Fruit fly (Drosophila melanogaster) whole organism, embryonic: ENCODE data around the gene CG5966.

Source experiments
- CG10543 ChIP-seq: fragments of 200-800 bp; sonication (Bioruptor generic); optimal IDR thresholded peaks from 3 replicates; lab custom pipeline; 2017; ENCODE audit warnings: missing biosample characterization, mild to moderate bottlenecking, missing genetic modification characterization, moderate library complexity
- CG11398 ChIP-seq: fragments of 200-800 bp; sonication (Bioruptor generic); optimal IDR thresholded peaks from 2 replicates; lab custom pipeline; 2016; ENCODE audit warnings: missing biosample characterization, missing genetic modification characterization
- CG11723 ChIP-seq: fragments of 200-800 bp; sonication (Bioruptor generic); optimal IDR thresholded peaks from 2 replicates; lab custom pipeline; 2017; ENCODE audit warnings: missing biosample characterization, mild to moderate bottlenecking, missing genetic modification characterization
- CG12071 ChIP-seq: fragments of 200-800 bp; sonication (Bioruptor generic); optimal IDR thresholded peaks from 3 replicates; lab custom pipeline; 2018; ENCODE audit warnings: missing biosample characterization, mild to moderate bottlenecking, missing genetic modification characterization
- CG12299 ChIP-seq: fragments of 200-800 bp; sonication (Bioruptor generic); optimal IDR thresholded peaks from 2 replicates; lab custom pipeline; 2018; ENCODE audit warnings: missing biosample characterization, mild to moderate bottlenecking, missing genetic modification characterization
- CG13424 ChIP-seq: fragments of 200-800 bp; sonication (Bioruptor generic); optimal IDR thresholded peaks from 2 replicates; lab custom pipeline; 2019; ENCODE audit warnings: missing biosample characterization, mild to moderate bottlenecking, missing genetic modification characterization, moderate library complexity
- CG13894 ChIP-seq: fragments of 200-800 bp; sonication (Bioruptor generic); optimal IDR thresholded peaks from 3 replicates; lab custom pipeline; 2018; ENCODE audit warnings: missing biosample characterization, mild to moderate bottlenecking, missing genetic modification characterization, moderate library complexity
- CG14667 ChIP-seq: fragments of 200-800 bp; sonication (Bioruptor generic); IDR thresholded peaks from 2 replicates; pipeline ENCODE4 v1.3.6; 2022; ENCODE audit warnings: missing biosample characterization, missing genetic modification characterization
- CG14965 ChIP-seq: fragments of 200-800 bp; sonication (Bioruptor generic); optimal IDR thresholded peaks from 2 replicates; lab custom pipeline; 2016; ENCODE audit warnings: missing biosample characterization, missing genetic modification characterization, borderline replicate concordance
- CG17359 ChIP-seq: fragments of 200-800 bp; sonication (Bioruptor generic); optimal IDR thresholded peaks from 3 replicates; lab custom pipeline; 2018; ENCODE audit warnings: missing biosample characterization, mild to moderate bottlenecking, missing genetic modification characterization, moderate library complexity
- CG17361 ChIP-seq: fragments of 200-800 bp; sonication (Bioruptor generic); IDR thresholded peaks from 3 replicates; pipeline ENCODE4 v1.3.6; 2022; ENCODE audit warnings: missing biosample characterization, missing genetic modification characterization
- CG18619 ChIP-seq: fragments of 200-800 bp; sonication (Bioruptor generic); optimal IDR thresholded peaks from 3 replicates; lab custom pipeline; 2017; ENCODE audit warnings: missing biosample characterization, mild to moderate bottlenecking, missing genetic modification characterization
- CG2120 ChIP-seq: fragments of 200-800 bp; sonication (Bioruptor generic); optimal IDR thresholded peaks from 3 replicates; lab custom pipeline; 2016; ENCODE audit warnings: missing biosample characterization, missing genetic modification characterization
- CG2199 ChIP-seq: fragments of 200-800 bp; sonication (Bioruptor generic); IDR thresholded peaks from 3 replicates; pipeline ENCODE4 v1.3.6; 2022; ENCODE audit warnings: missing biosample characterization, missing genetic modification characterization
- CG4617 ChIP-seq: fragments of 200-800 bp; sonication (Bioruptor generic); optimal IDR thresholded peaks from 3 replicates; lab custom pipeline; 2016; ENCODE audit warnings: missing biosample characterization, missing genetic modification characterization, borderline replicate concordance
- CG7839 ChIP-seq: fragments of 200-800 bp; sonication (Bioruptor generic); optimal IDR thresholded peaks from 3 replicates; lab custom pipeline; 2018; ENCODE audit warnings: missing biosample characterization, mild to moderate bottlenecking, missing genetic modification characterization, moderate library complexity
- CG7928 ChIP-seq: fragments of 200-800 bp; sonication (Bioruptor generic); optimal IDR thresholded peaks from 2 replicates; lab custom pipeline; 2017; ENCODE audit warnings: missing biosample characterization, mild to moderate bottlenecking, missing genetic modification characterization
- CG7963 ChIP-seq: fragments of 200-800 bp; sonication (Bioruptor generic); IDR thresholded peaks from 3 replicates; pipeline ENCODE4 v1.3.6; 2022; ENCODE audit warnings: missing biosample characterization, missing genetic modification characterization; ENCODE audit not compliant: partially characterized antibody
- CG8290 ChIP-seq, 3 experiments: fragments of 200-800 bp; sonication (Bioruptor generic); optimal IDR thresholded peaks; 2 replicates each; lab custom pipeline; 2016 to 2019; ENCODE audit warnings: missing biosample characterization in 3 of 3, missing genetic modification characterization in 3 of 3, mild to moderate bottlenecking in 2 of 3, moderate library complexity in 1 of 3
- Deaf1 ChIP-seq: fragments of 200-800 bp; optimal IDR thresholded peaks from 3 replicates; lab custom pipeline; 2019; ENCODE audit warnings: missing biosample characterization, mild to moderate bottlenecking, missing genetic modification characterization, moderate library complexity
- Doc2 ChIP-seq: fragments of 200-800 bp; sonication (Bioruptor generic); IDR thresholded peaks from 2 replicates; pipeline ENCODE4 v1.3.6; 2022; ENCODE audit warnings: missing biosample characterization, missing genetic modification characterization
- Dp ChIP-seq: fragments of 200-800 bp; sonication (Bioruptor generic); optimal IDR thresholded peaks from 2 replicates; lab custom pipeline; 2018; ENCODE audit warnings: missing biosample characterization, mild to moderate bottlenecking, missing genetic modification characterization, moderate library complexity
- Dref ChIP-seq: fragments of 200-800 bp; sonication (Bioruptor generic); IDR thresholded peaks from 2 replicates; pipeline ENCODE4 v1.3.6; 2022; ENCODE audit warnings: missing biosample characterization, missing genetic modification characterization
- ERR ChIP-seq: fragments of 200-800 bp; sonication (Bioruptor generic); optimal IDR thresholded peaks from 2 replicates; lab custom pipeline; 2016; ENCODE audit warnings: missing biosample characterization, missing genetic modification characterization
- Ets65A ChIP-seq: fragments of 200-800 bp; sonication (Bioruptor generic); peaks from one replicate; lab custom pipeline; 2016; ENCODE audit warnings: missing biosample characterization, missing genetic modification characterization
- HHEX ChIP-seq: fragments of 200-800 bp; sonication (Bioruptor generic); optimal IDR thresholded peaks from 3 replicates; lab custom pipeline; 2017; ENCODE audit warnings: missing biosample characterization, mild to moderate bottlenecking, missing genetic modification characterization, missing genetic modification reagents
- NFAT ChIP-seq: fragments of 200-800 bp; sonication (Bioruptor generic); IDR thresholded peaks from 2 replicates; pipeline ENCODE4 v1.3.6; 2022; ENCODE audit warnings: missing biosample characterization, missing genetic modification characterization
- NfI ChIP-seq: fragments of 200-800 bp; sonication (Bioruptor generic); optimal IDR thresholded peaks from 3 replicates; lab custom pipeline; 2018; ENCODE audit warnings: missing biosample characterization, mild to moderate bottlenecking, missing genetic modification characterization, moderate library complexity
- Rfx ChIP-seq: fragments of 200-800 bp; sonication (Bioruptor generic); IDR thresholded peaks from 2 replicates; pipeline ENCODE4 v1.3.6; 2022; ENCODE audit warnings: missing biosample characterization, missing genetic modification characterization
- Side ChIP-seq: fragments of 200-800 bp; sonication (Bioruptor generic); optimal IDR thresholded peaks from 2 replicates; lab custom pipeline; 2016; ENCODE audit warnings: missing biosample characterization, missing genetic modification characterization
- Sry-δ ChIP-seq: fragments of 200-800 bp; sonication (Bioruptor generic); optimal IDR thresholded peaks from 2 replicates; lab custom pipeline; 2016; ENCODE audit warnings: missing biosample characterization, missing genetic modification characterization
- Xrp1 ChIP-seq: fragments of 200-800 bp; sonication (Bioruptor generic); IDR thresholded peaks from 2 replicates; pipeline ENCODE4 v1.3.6; 2022; ENCODE audit warnings: missing biosample characterization, missing genetic modification characterization
- ase ChIP-seq: fragments of 200-800 bp; sonication (Bioruptor generic); IDR thresholded peaks from 3 replicates; pipeline ENCODE4 v1.3.6; 2022; ENCODE audit warnings: missing biosample characterization, missing genetic modification characterization
- ato ChIP-seq: fragments of 200-800 bp; sonication (Bioruptor generic); IDR thresholded peaks from 2 replicates; pipeline ENCODE4 v1.3.6; 2022; ENCODE audit warnings: missing biosample characterization, missing genetic modification characterization; ENCODE audit not compliant: partially characterized antibody
- cad ChIP-seq: fragments of >200 bp; optimal IDR thresholded peaks from 2 replicates; lab custom pipeline; 2017; ENCODE audit warnings: missing biosample characterization, missing genetic modification characterization
- chm ChIP-seq: fragments of 200-800 bp; sonication (Bioruptor generic); IDR thresholded peaks from 2 replicates; pipeline ENCODE4 v1.3.6; 2022; ENCODE audit warnings: missing biosample characterization, missing genetic modification characterization
- dmrt99B ChIP-seq: fragments of 200-800 bp; sonication (Bioruptor generic); optimal IDR thresholded peaks from 2 replicates; lab custom pipeline; 2018; ENCODE audit warnings: missing biosample characterization, mild to moderate bottlenecking, missing genetic modification characterization, moderate library complexity
- fru ChIP-seq: fragments of >200 bp; optimal IDR thresholded peaks from 2 replicates; lab custom pipeline; 2017
- gcm ChIP-seq: fragments of 200-800 bp; sonication (Bioruptor generic); optimal IDR thresholded peaks from 2 replicates; lab custom pipeline; 2019; ENCODE audit warnings: missing biosample characterization, mild to moderate bottlenecking, missing genetic modification characterization, moderate library complexity
- insv ChIP-seq, 2 experiments: fragments of 200-800 bp; sonication (Bioruptor generic); optimal IDR thresholded peaks; 3 replicates each; lab custom pipeline; 2016 to 2018; ENCODE audit warnings: missing biosample characterization in 2 of 2, missing genetic modification characterization in 2 of 2
- kah ChIP-seq: fragments of 200-800 bp; sonication (Bioruptor generic); optimal IDR thresholded peaks from 2 replicates; lab custom pipeline; 2018; ENCODE audit warnings: missing biosample characterization, mild to moderate bottlenecking, missing genetic modification characterization
- ken ChIP-seq: fragments of 200-800 bp; sonication (Bioruptor generic); IDR thresholded peaks from 3 replicates; pipeline ENCODE4 v1.3.6; 2022; ENCODE audit warnings: missing biosample characterization, missing genetic modification characterization
- mam ChIP-seq: fragments of 200-800 bp; sonication (Bioruptor generic); optimal IDR thresholded peaks from 3 replicates; lab custom pipeline; 2016; ENCODE audit warnings: missing biosample characterization, missing genetic modification characterization
- oc ChIP-seq: fragments of 200-800 bp; sonication (Bioruptor generic); optimal IDR thresholded peaks from 2 replicates; lab custom pipeline; 2018; ENCODE audit warnings: missing biosample characterization, mild to moderate bottlenecking, missing genetic modification characterization, moderate library complexity
- peb ChIP-seq: fragments of 200-800 bp; sonication (Bioruptor generic); IDR thresholded peaks from 2 replicates; pipeline ENCODE4 v1.3.6; 2022; ENCODE audit warnings: missing biosample characterization, missing genetic modification characterization
- slp2 ChIP-seq: fragments of 200-800 bp; sonication (Bioruptor generic); optimal IDR thresholded peaks from 2 replicates; lab custom pipeline; 2016; ENCODE audit warnings: missing biosample characterization, missing genetic modification characterization
- trh ChIP-seq: fragments of 200-800 bp; sonication (Bioruptor generic); optimal IDR thresholded peaks from 2 replicates; lab custom pipeline; 2016; ENCODE audit warnings: missing biosample characterization, missing genetic modification characterization
- tup ChIP-seq: fragments of 200-800 bp; sonication (Bioruptor generic); optimal IDR thresholded peaks from 2 replicates; lab custom pipeline; 2016; ENCODE audit warnings: missing biosample characterization, mild to moderate bottlenecking, missing genetic modification characterization, moderate library complexity
- yki ChIP-seq: fragments of >200 bp; optimal IDR thresholded peaks from 3 replicates; lab custom pipeline; 2018
- zfh2 ChIP-seq: fragments of 200-800 bp; sonication (Bioruptor generic); optimal IDR thresholded peaks from 2 replicates; lab custom pipeline; 2016; ENCODE audit warnings: missing biosample characterization, missing genetic modification characterization

CG5966 gene

dm6 chrX:6000747-6001426 lies 12.3 kb downstream of the CG5966 start, which contains the start of gene CG4766 (continued):
- peak; percentile 92 for TF ChIP-seq CG17361 (GFP tag; lab: Robert Waterston, UW)
- TF ChIP-seq ERR (GFP tag; lab: Kevin White, UChicago) = peak; percentile 63
- TF ChIP-seq NFAT (GFP tag; lab: Robert Waterston, UW) = no peak
- TF ChIP-seq CG2120 (GFP tag; lab: Kevin White, UChicago) = peak; percentile 80
- TF ChIP-seq Ets65A = peak; percentile 84
- peak; percentile 83 for TF ChIP-seq CG17359 (tag; lab: Kevin White, UChicago)
- peak; percentile 30 for TF ChIP-seq tup (GFP tag; lab: Kevin White, UChicago)
- TF ChIP-seq peb = peak; percentile 73
- TF ChIP-seq CG12299 (tag; lab: Kevin White, UChicago) = peak; percentile 60
- peak; percentile 88 for TF ChIP-seq CG13424 (tag; lab: Kevin White, UChicago)
- no peak for TF ChIP-seq CG7963 (GFP tag; lab: Robert Waterston, UW)
- no peak for TF ChIP-seq CG7928 (GFP tag; lab: Kevin White, UChicago)
- peak; percentile 73 for TF ChIP-seq CG14667
- TF ChIP-seq Deaf1 (tag; lab: Kevin White, UChicago) = peak; percentile 59
- TF ChIP-seq dmrt99B (tag; lab: Kevin White, UChicago) = peak; percentile 92
- TF ChIP-seq CG2199 (GFP tag; lab: Robert Waterston, UW) = peak; percentile 56; the same call in 1 of the 3 replicates
- no peak for TF ChIP-seq cad (GFP tag; lab: Kevin White, UChicago)
- peak; percentile 66 for TF ChIP-seq chm
- peak; percentile 61 for TF ChIP-seq CG12071 (GFP tag; lab: Kevin White, UChicago)
- TF ChIP-seq zfh2 (GFP tag; lab: Kevin White, UChicago) = peak; percentile 58
- no peak for TF ChIP-seq fru (lab: Kevin White, UChicago)
- TF ChIP-seq CG13894 (tag; lab: Kevin White, UChicago) = peak; percentile 36
- no peak for TF ChIP-seq Doc2
- TF ChIP-seq CG11398 (GFP tag; lab: Kevin White, UChicago) = peak; percentile 57
- TF ChIP-seq CG4617 (GFP tag; lab: Kevin White, UChicago) = peak; percentile 23
- TF ChIP-seq CG18619 = peak; percentile 75
- TF ChIP-seq gcm (GFP tag; lab: Kevin White, UChicago) = peak; percentile 85
- TF ChIP-seq ato (GFP tag; lab: Robert Waterston, UW) = no peak
- TF ChIP-seq slp2 (GFP tag; lab: Kevin White, UChicago) = peak; percentile 55
- no peak for TF ChIP-seq Dref
- no peak for TF ChIP-seq Dp (GFP tag; lab: Kevin White, UChicago)
- peak; percentile 67 for TF ChIP-seq HHEX (GFP tag; lab: Kevin White, UChicago)
- peak; percentile 36 for TF ChIP-seq Sry-δ (GFP tag; lab: Kevin White, UChicago)
- TF ChIP-seq CG7839 (tag; lab: Kevin White, UChicago) = peak; percentile 91
- peak; percentile 69 for TF ChIP-seq NfI (GFP tag; lab: Kevin White, UChicago)
- no peak for TF ChIP-seq CG14965 (GFP tag; lab: Kevin White, UChicago)
- no peak for TF ChIP-seq yki (lab: Kevin White, UChicago)
- TF ChIP-seq oc = peak; percentile 73
- peak; percentile 85 for TF ChIP-seq ken (GFP tag; lab: Robert Waterston, UW)
- peak; percentile 81 for TF ChIP-seq CG10543 (GFP tag; lab: Kevin White, UChicago)
- TF ChIP-seq Side (GFP tag; lab: Kevin White, UChicago) = peak; percentile 84
- peak; percentile 63; the same call in 2 of the 3 replicates for TF ChIP-seq ase (GFP tag; lab: Robert Waterston, UW)
- peak; percentile 85 for TF ChIP-seq CG8290 (GFP tag; optimal IDR thresholded peaks at IDR 0.05; lab: Kevin White, UChicago)
- peak; percentile 21 to 65 for TF ChIP-seq CG8290 (tag; optimal IDR thresholded peaks at IDR 0.05; lab: Kevin White, UChicago)
- peak; percentile 66 for TF ChIP-seq Rfx (GFP tag; lab: Robert Waterston, UW)
- TF ChIP-seq trh (GFP tag; lab: Kevin White, UChicago) = peak; percentile 56
- peak; percentile 92 for TF ChIP-seq Xrp1
- peak; percentile 71 for TF ChIP-seq CG11723 (GFP tag; lab: Kevin White, UChicago)
- TF ChIP-seq insv (GFP tag; optimal IDR thresholded peaks at IDR 0.05; lab: Kevin White, UChicago) = peak in 1 of 2 experiments; percentile 51
- TF ChIP-seq kah (GFP tag; lab: Kevin White, UChicago) = peak; percentile 57
- TF ChIP-seq mam = peak; percentile 83
